Worm (Caenorhabditis elegans): ENCODE data around the gene C46C11.4.

- TF ChIP-seq mdl-1 (tag; optimal IDR thresholded peaks at IDR 0.05) (no peak), nhr-21 (tag; optimal IDR thresholded peaks at IDR 0.05) (no peak), nhr-11 (tag; optimal IDR thresholded peaks at IDR 0.05) (no peak), ztf-4 (tag; optimal IDR thresholded peaks at IDR 0.05) (no peak), nhr-237 (tag; optimal IDR thresholded peaks at IDR 0.05) (no peak), sem-4 (tag; optimal IDR thresholded peaks at IDR 0.05) (no peak), sma-9 (GFP tag; optimal IDR thresholded peaks at IDR 0.05) (no peak), sma-9 (tag; optimal IDR thresholded peaks at IDR 0.05) (no peak), unc-39 (tag; optimal IDR thresholded peaks at IDR 0.05) (no peak), nhr-77 (tag; optimal IDR thresholded peaks at IDR 0.05) (no peak), R02D3.7 (tag; optimal IDR thresholded peaks at IDR 0.05) (no peak), zag-1 (tag; optimal IDR thresholded peaks at IDR 0.05) (no peak), snpc-4 (tag; optimal IDR thresholded peaks at IDR 0.05) (no peak)
Observed at ce11 chrX:4676702-4677101, 29.7 kb upstream of the C46C11.4 start.

Measured in whole organism, L2 larva.